Worm (Caenorhabditis elegans): ENCODE results near the gene R05H11.1.

R05H11.1 gene

DNA sequence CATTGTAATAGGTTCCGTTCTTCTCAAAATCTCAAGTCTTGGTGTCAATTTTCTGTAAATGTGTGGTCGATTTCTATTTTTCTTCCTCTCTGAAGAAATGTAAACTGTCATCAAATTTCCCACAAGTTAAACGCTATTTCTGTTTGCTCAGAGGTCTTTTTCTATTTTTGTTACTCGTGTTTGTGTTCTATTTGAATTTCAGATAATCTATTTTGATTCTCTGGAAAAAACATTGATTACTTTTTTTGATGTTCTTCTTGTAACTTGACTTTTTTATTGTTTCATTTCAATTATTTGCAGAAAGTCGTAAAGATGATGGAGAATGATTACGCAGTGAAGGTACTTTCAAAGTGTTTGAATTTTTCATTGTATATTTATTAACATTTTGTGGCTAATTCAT lies 7.1 kb downstream of the R05H11.1 start, which contains the start of gene lim-8:
TSS of gene lim-8 (plus strand) at position 301 of the 400 bp plus-strand sequence.
- TF ChIP-seq hmg-4 (GFP tag; optimal IDR thresholded peaks at IDR 0.05) (no peak), tbx-37 (GFP tag; conservative IDR thresholded peaks at IDR 0.05) (no peak), ama-1 (optimal IDR thresholded peaks at IDR 0.05) (no peak)

- TF ChIP-seq ama-1 (optimal IDR thresholded peaks at IDR 0.05) (no peak), pes-1 (GFP tag; IDR thresholded peaks at IDR 0.05) (no peak), hmbx-1 (tag; optimal IDR thresholded peaks at IDR 0.05) (no peak), hmg-4 (GFP tag; optimal IDR thresholded peaks at IDR 0.05) (no peak), aly-1 (tag; optimal IDR thresholded peaks at IDR 0.05) (no peak)
Observed at ce11 chrIII:6803107-6803506, 7.7 kb downstream of the R05H11.1 start.

DNA sequence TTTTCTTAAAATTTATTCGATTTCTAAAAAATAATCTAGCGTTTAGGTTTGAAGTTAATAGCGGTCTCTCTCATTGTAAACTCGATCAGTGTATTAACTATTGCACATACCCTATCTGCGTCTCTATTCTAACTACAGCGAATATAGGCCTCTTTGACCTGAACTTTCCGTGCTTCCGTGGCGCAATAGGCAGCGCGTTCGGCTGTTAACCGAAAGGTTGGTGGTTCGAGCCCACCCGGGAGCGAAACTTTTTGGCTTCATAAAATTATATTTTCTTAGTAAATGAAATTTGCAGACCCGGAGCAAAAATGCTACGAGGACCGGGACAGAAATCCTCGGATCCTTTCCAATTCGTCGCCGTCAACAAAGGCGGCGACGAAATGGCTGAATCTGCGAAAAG lies 10.0 kb downstream of the R05H11.1 start:
- TF ChIP-seq scrt-1 (GFP tag; IDR thresholded peaks at IDR 0.05), result peak; percentile 63; the same call in 1 of the 2 replicates
- peak; percentile 51 for TF ChIP-seq hnd-1 (tag; optimal IDR thresholded peaks at IDR 0.05)
- peak; percentile 81 for TF ChIP-seq pes-1 (GFP tag; IDR thresholded peaks at IDR 0.05)
- 0 out of 2 replicates have a peak, but pooled peaks have one; percentile 29 for TF ChIP-seq tbx-37 (GFP tag; conservative IDR thresholded peaks at IDR 0.05)
- no peak for TF ChIP-seq tra-4 (tag; optimal IDR thresholded peaks at IDR 0.05)
- TF ChIP-seq hmg-4 (GFP tag; optimal IDR thresholded peaks at IDR 0.05), result peak; percentile 74
- peak; percentile 41; the same call in 1 of the 2 replicates for TF ChIP-seq flt-1 (GFP tag; IDR thresholded peaks at IDR 0.05)
- no peak for TF ChIP-seq ama-1 (optimal IDR thresholded peaks at IDR 0.05)
- peak; percentile 50 for TF ChIP-seq ceh-13 (GFP tag; optimal IDR thresholded peaks at IDR 0.05)
- peak; percentile 35 for TF ChIP-seq ceh-36 (tag; optimal IDR thresholded peaks at IDR 0.05)
- no peak for TF ChIP-seq tbx-11 (GFP tag; IDR thresholded peaks at IDR 0.05)
- TF ChIP-seq ets-7 (tag; optimal IDR thresholded peaks at IDR 0.05), result no peak
- TF ChIP-seq aly-1 (tag; optimal IDR thresholded peaks at IDR 0.05), result peak; percentile 31
- 0 out of 2 replicates have a peak, but pooled peaks have one; percentile 36 for TF ChIP-seq sea-1 (GFP tag; conservative IDR thresholded peaks at IDR 0.05)
- TF ChIP-seq B0310.2 (tag; optimal IDR thresholded peaks at IDR 0.05), result no peak
- peak; percentile 30 for TF ChIP-seq F13C5.2 (tag; optimal IDR thresholded peaks at IDR 0.05)
- no peak for TF ChIP-seq hmbx-1 (tag; optimal IDR thresholded peaks at IDR 0.05)

DNA sequence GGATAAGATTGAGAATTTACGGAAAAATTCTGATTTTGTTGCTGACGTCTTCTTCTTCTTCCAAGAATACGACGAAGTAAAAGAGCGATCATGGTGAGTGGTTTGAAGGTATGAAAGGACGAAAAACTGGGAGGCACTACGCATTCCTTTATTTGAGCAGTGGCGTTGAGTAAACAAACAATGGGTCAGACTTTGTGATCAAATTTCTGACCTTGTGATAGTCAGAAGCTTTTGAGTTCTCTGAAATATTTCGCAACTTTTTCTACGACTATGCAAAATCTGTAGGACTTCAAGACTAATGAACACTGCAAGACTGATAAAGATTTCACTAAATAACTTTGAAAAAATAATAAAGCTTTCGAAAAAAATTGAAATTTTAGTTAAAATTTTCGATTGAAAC lies 21.5 kb downstream of the R05H11.1 start, which contains the start of gene F28F5.4:
TSS of gene F28F5.4 (minus strand) at position 104 of the 400 bp plus-strand sequence.
- TF ChIP-seq tbx-37 (GFP tag; conservative IDR thresholded peaks at IDR 0.05) (no peak), ceh-36 (tag; optimal IDR thresholded peaks at IDR 0.05) (no peak), ets-7 (tag; optimal IDR thresholded peaks at IDR 0.05) (no peak)

- TF ChIP-seq pes-1 (GFP tag; IDR thresholded peaks at IDR 0.05), result no peak
- TF ChIP-seq sea-1 (GFP tag; conservative IDR thresholded peaks at IDR 0.05), result no peak
Observed at ce11 chrIII:6818037-6818436, 22.6 kb downstream of the R05H11.1 start.

ce11 chrIII:6819322-6819901 lies 24.0 kb downstream of the R05H11.1 start, which contains the start of gene F28F5.6:
F28F5.6 (minus strand) TSS chrIII:6819372.
- no peak for TF ChIP-seq tbx-37 (GFP tag; conservative IDR thresholded peaks at IDR 0.05)

DNA sequence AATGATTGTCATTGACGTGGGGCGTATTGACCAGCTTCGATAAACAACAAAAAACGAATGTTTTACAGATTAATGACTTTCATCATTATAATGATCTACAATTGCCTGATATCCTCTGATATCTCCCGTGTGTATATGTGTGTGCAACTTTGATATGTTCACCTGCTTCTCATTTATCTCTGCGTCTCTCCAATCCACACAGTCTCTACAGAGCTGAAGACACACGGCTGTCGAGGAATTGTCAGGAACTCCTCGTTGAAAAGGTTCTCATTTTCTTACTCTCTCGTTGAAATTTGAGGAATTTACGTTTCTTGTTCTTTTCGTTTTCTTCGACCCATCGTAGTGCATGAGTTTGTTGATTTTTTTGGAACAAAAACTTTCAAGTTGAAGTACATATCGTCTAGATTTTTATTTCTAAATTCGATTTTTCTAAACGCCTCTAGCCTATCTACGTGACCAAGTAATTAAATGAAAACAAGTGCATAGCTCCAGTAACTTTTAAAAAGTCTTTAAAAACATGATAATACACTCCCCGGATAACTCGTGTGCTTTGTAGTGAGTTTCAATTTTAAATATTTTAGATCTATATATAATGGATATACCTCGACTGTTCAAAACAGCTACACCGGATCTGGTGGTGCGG lies 25.0 kb downstream of the R05H11.1 start, which contains the start of gene ten-1:
TSS of gene ten-1 (plus strand) at position 593 of the 643 bp plus-strand sequence.
- TF ChIP-seq flt-1 (GFP tag; IDR thresholded peaks at IDR 0.05) (no peak), tbx-37 (GFP tag; conservative IDR thresholded peaks at IDR 0.05) (no peak), sea-1 (GFP tag; conservative IDR thresholded peaks at IDR 0.05) (no peak), pes-1 (GFP tag; IDR thresholded peaks at IDR 0.05) (no peak)

DNA sequence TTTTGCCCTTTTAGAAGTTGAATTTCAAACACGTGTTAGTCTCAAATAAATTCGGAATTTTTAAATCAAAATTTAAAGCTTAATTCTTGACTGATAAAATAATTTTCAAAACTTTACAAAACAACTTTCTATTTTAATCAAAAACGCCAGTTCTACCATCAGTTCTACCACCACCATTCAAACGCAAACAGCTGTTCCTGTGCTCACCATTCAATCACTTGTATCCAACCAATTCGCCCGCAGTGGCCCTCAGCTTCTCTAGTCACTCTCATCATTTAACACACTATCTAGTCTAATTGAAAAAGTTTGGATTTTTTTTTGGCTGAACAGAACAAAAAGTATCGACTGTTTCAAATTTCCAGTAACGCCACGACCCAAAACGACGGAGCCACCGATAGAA lies 27.4 kb downstream of the R05H11.1 start:
- TF ChIP-seq hnd-1 (tag; optimal IDR thresholded peaks at IDR 0.05) (no peak), hmg-4 (GFP tag; optimal IDR thresholded peaks at IDR 0.05) (no peak), tbx-37 (GFP tag; conservative IDR thresholded peaks at IDR 0.05) (no peak), tbx-11 (GFP tag; IDR thresholded peaks at IDR 0.05) (no peak), pes-1 (GFP tag; IDR thresholded peaks at IDR 0.05) (no peak), aly-1 (tag; optimal IDR thresholded peaks at IDR 0.05) (no peak)

DNA sequence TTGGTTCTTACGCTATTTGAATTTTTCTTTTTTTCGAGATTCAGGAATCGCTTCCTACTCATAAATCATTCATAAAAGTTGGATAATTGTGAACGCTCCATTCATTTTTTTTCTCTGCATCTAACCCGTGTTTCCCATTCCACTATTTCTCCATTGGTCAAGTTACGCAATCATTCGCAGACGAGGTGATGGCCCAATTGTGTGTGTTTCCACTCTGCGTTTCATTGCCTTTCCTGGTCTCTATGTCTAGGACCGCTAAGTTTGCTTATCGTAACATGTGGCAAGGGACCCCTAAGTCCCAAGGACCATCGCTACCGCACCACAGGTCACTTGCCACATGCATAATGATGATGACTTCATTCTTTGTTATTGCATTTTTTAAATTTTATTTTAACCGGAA lies 30.7 kb downstream of the R05H11.1 start:
- TF ChIP-seq hmbx-1 (tag; optimal IDR thresholded peaks at IDR 0.05), result no peak
- TF ChIP-seq ceh-13 (GFP tag; optimal IDR thresholded peaks at IDR 0.05), result no peak
- no peak for TF ChIP-seq ceh-36 (tag; optimal IDR thresholded peaks at IDR 0.05)
- no peak for TF ChIP-seq tra-4 (tag; optimal IDR thresholded peaks at IDR 0.05)
- no peak for TF ChIP-seq B0310.2 (tag; optimal IDR thresholded peaks at IDR 0.05)
